Fruit fly (Drosophila melanogaster): ENCODE data around the gene jar.
A peak's percentile ranks its signal among the peaks of the same experiment; 100 is the strongest.

jar gene

DNA sequence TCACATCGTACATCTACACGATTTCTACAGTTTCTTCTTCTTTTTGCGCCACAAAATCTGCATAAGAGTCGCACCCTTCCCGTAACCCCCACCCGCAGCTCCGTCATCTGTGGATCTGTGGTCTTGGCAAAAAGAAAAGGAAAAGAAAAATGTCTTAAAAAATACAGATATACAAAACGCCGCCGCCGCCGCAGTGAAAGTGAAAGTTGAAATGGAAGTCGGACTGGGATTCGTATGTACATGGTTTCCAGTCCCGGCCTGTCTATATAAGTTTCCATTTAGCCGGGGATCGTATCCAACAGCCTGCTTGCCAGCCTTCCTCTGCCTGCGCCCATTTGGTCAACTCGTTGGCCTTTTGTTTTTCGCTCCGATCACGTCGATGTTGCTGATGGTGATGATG, 55.0 kb downstream of the jar start:
- TF ChIP-seq CG3407 (GFP tag; optimal IDR thresholded peaks at IDR 0.05): no peak
- peak; percentile 68 for TF ChIP-seq pros (GFP tag; optimal IDR thresholded peaks at IDR 0.05)
- peak; percentile 94 for TF ChIP-seq Blimp-1 (GFP tag; optimal IDR thresholded peaks at IDR 0.05)

DNA sequence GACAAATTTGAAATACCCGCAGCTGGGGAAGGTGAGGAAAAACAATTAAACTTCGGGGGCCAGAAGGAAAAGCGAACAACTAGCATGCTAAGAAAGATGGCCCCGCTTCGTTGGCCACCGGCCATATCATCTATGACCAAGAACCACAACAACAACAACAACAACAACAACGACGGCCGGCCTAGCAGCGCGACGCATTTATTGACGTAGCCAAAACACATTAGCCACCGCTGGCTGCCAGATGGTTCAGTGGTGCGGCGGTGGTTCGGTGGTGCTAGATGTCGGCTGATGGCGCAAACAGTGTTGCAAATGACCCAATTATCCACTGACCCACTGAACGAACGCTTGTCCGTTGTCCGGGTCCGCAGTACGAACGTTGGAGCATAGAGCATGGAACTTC, 57.4 kb downstream of the jar start:
- no peak for TF ChIP-seq CG6791 (GFP tag; IDR thresholded peaks at IDR 0.05; ENCODE audit: partially characterized antibody)
- TF ChIP-seq vvl (GFP tag; IDR thresholded peaks at IDR 0.05): peak; percentile 19; the same call in 1 of the 2 replicates
- 0 out of 2 replicates have a peak, but pooled peaks have one; percentile 12 for TF ChIP-seq CG32532 (GFP tag; IDR thresholded peaks at IDR 0.05)
- TF ChIP-seq twi (tag; optimal IDR thresholded peaks at IDR 0.05): peak; percentile 54
- TF ChIP-seq pb (GFP tag; optimal IDR thresholded peaks at IDR 0.05): no peak
- 0 out of 4 replicates have a peak, but pooled peaks have one; percentile 8 for TF ChIP-seq Dll (GFP tag; IDR thresholded peaks at IDR 0.05; ENCODE audit: partially characterized antibody)
- peak; percentile 66 for TF ChIP-seq CG4360 (GFP tag; IDR thresholded peaks at IDR 0.05)
- no peak for TF ChIP-seq pan (optimal IDR thresholded peaks at IDR 0.05)
- TF ChIP-seq pan (GFP tag; optimal IDR thresholded peaks at IDR 0.05 in 1 of 2, IDR thresholded peaks at IDR 0.05 in 1 of 2): peak in 1 of 2 experiments; percentile 26

DNA sequence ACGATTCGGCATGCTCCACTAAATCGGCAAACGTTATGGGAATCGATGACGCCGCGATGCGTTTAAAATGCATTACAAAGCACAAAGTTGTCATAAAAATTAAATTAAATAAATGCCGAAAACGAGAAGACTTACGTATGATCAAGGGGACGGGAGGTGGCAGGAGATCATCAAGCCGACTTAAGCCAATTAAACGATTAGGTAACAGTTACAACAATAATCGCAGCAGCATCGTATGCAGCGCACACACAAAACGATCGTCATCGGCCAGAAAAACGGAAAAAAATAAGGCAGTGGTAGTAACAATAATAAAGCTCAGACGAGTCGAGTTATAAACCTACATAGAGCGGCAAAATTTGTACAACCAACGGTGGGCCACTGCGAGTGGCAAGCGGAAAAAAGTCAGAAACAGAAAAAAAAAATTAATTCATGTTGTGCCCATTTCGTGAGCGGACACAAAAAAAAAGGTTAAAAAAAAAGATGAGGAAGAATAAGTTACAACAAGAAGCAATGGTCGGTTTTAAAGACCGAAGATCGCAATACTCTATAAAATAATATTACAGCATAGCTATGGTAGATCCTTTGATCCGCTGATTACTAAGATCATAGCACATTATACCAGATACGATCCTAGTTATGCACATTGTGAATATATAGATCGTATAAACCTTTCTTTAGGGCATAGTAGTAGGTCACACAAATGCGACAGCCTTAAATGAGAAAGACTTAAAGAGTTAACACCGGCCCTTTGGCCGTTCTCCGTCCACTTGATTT, 64.5 kb downstream of the jar start:
- peak; percentile 55 for TF ChIP-seq CG10979 (tag; optimal IDR thresholded peaks at IDR 0.05)
- no peak for TF ChIP-seq CG31365 (tag; optimal IDR thresholded peaks at IDR 0.05)
- TF ChIP-seq CG17359 (tag; optimal IDR thresholded peaks at IDR 0.05): peak; percentile 83
- peak in 1 of 3 experiments; percentile 32 for TF ChIP-seq lola (GFP tag; optimal IDR thresholded peaks at IDR 0.05)
- TF ChIP-seq CG8765 (GFP tag; IDR thresholded peaks at IDR 0.05): no peak
- peak; percentile 32 for TF ChIP-seq kni (GFP tag; optimal IDR thresholded peaks at IDR 0.05)
- no peak for TF ChIP-seq CG3995 (GFP tag; optimal IDR thresholded peaks at IDR 0.05)
- TF ChIP-seq tap (tag; optimal IDR thresholded peaks at IDR 0.05): peak; percentile 72
- no peak for TF ChIP-seq hkb (optimal IDR thresholded peaks at IDR 0.05)
- TF ChIP-seq hkb (GFP tag; IDR thresholded peaks at IDR 0.05): peak; percentile 65
- peak; percentile 64 for TF ChIP-seq Ssrp (tag; optimal IDR thresholded peaks at IDR 0.05)
- 0 out of 2 replicates have a peak, but pooled peaks have one; percentile 15 for TF ChIP-seq gsb (GFP tag; IDR thresholded peaks at IDR 0.05)
- peak; percentile 21 for TF ChIP-seq HHEX (GFP tag; optimal IDR thresholded peaks at IDR 0.05)
- peak; percentile 74 for TF ChIP-seq gem (tag; optimal IDR thresholded peaks at IDR 0.05)
- 0 out of 3 replicates have a peak, but pooled peaks have one; percentile 36 for TF ChIP-seq CG7357 (GFP tag; IDR thresholded peaks at IDR 0.05)
- TF ChIP-seq CG12219 (GFP tag; optimal IDR thresholded peaks at IDR 0.05): peak; percentile 61
- peak; percentile 29 for TF ChIP-seq tin (GFP tag; optimal IDR thresholded peaks at IDR 0.05)
- TF ChIP-seq CG13296 (GFP tag; optimal IDR thresholded peaks at IDR 0.05): peak; percentile 15
- peak; percentile 30 for TF ChIP-seq CG10209 (GFP tag; optimal IDR thresholded peaks at IDR 0.05)
- peak; percentile 31 for TF ChIP-seq CG5180 (GFP tag; optimal IDR thresholded peaks at IDR 0.05)
- TF ChIP-seq gcm (GFP tag; optimal IDR thresholded peaks at IDR 0.05): peak; percentile 5
- TF ChIP-seq Fer3 (tag; optimal IDR thresholded peaks at IDR 0.05): peak; percentile 49
- TF ChIP-seq CG17829 (tag; optimal IDR thresholded peaks at IDR 0.05): peak; percentile 52
- TF ChIP-seq CG2712 (tag; optimal IDR thresholded peaks at IDR 0.05): peak; percentile 66
- TF ChIP-seq tll (GFP tag; optimal IDR thresholded peaks at IDR 0.05): no peak
- peak; percentile 16; the same call in 1 of the 2 replicates for TF ChIP-seq CG5953 (GFP tag; IDR thresholded peaks at IDR 0.05)
- TF ChIP-seq CG10366 (GFP tag; IDR thresholded peaks at IDR 0.05): peak; percentile 51; the same call in 1 of the 2 replicates
- peak; percentile 87 for TF ChIP-seq oc (tag; optimal IDR thresholded peaks at IDR 0.05)
- TF ChIP-seq sc (optimal IDR thresholded peaks at IDR 0.05): no peak
- peak; percentile 16 for TF ChIP-seq sc (GFP tag; optimal IDR thresholded peaks at IDR 0.05)
- TF ChIP-seq peb (GFP tag; IDR thresholded peaks at IDR 0.05): peak; percentile 48; the same call in 1 of the 2 replicates
- TF ChIP-seq trem (tag; optimal IDR thresholded peaks at IDR 0.05): no peak
- TF ChIP-seq CG16863 (GFP tag; optimal IDR thresholded peaks at IDR 0.05): peak; percentile 4

Measured in whole organism, embryonic.